Worm (Caenorhabditis elegans) whole organism, L4 larva: ENCODE measurements around the gene cyp-13A6.

Experiments
- F37D6.2 ChIP-seq: sonication (generic microtip); optimal IDR thresholded peaks from 2 replicates; lab custom pipeline; 2016; ENCODE audit warnings: mild to moderate bottlenecking, missing genetic modification characterization, missing compliant biosample characterization
- R02D3.7 ChIP-seq: fragments of 150-350 bp; sonication (generic microtip); optimal IDR thresholded peaks from 3 replicates; lab custom pipeline; 2014; ENCODE audit warnings: missing biosample characterization, missing genetic modification characterization
- attf-4 ChIP-seq: sonication (generic microtip); optimal IDR thresholded peaks from 3 replicates; lab custom pipeline; 2017; ENCODE audit warnings: missing biosample characterization, missing genetic modification characterization
- ceh-82 ChIP-seq: sonication (generic microtip); optimal IDR thresholded peaks from 2 replicates; lab custom pipeline; 2017; ENCODE audit warnings: missing biosample characterization, missing genetic modification characterization
- dmd-6 ChIP-seq: fragments of 200-800 bp; sonication (Bioruptor generic); IDR thresholded peaks from 2 replicates; pipeline ENCODE4 v1.3.6; 2022; ENCODE audit warnings: missing genetic modification reagents, missing genetic modification characterization, missing compliant biosample characterization
- dpl-1 ChIP-seq: fragments of 150-350 bp; optimal IDR thresholded peaks from 2 replicates; lab custom pipeline; 2014; ENCODE audit warnings: missing biosample characterization, missing genetic modification reagents, missing genetic modification characterization
- dve-1 ChIP-seq: sonication (generic microtip); optimal IDR thresholded peaks from 2 replicates; lab custom pipeline; 2017; ENCODE audit warnings: antibody characterized with exemption, mild to moderate bottlenecking, missing genetic modification characterization, missing compliant biosample characterization; ENCODE audit not compliant: insufficient read depth
- egl-43 ChIP-seq: fragments of 200-800 bp; sonication (Bioruptor generic); IDR thresholded peaks from 2 replicates; pipeline ENCODE4 v1.3.6; 2022; ENCODE audit warnings: missing genetic modification reagents, missing genetic modification characterization, missing compliant biosample characterization
- gei-8 ChIP-seq: fragments of 200-800 bp; sonication (Bioruptor generic); optimal IDR thresholded peaks from 2 replicates; lab custom pipeline; 2018; ENCODE audit warnings: mild to moderate bottlenecking, missing genetic modification characterization, missing compliant biosample characterization
- hif-1 ChIP-seq, 2 experiments: sonication (generic microtip); optimal IDR thresholded peaks; 2 replicates each; lab custom pipeline; 2016 to 2017; ENCODE audit warnings: missing compliant biosample characterization in 2 of 2, missing genetic modification characterization in 2 of 2, missing genetic modification reagents in 2 of 2, missing genotype in 2 of 2, mild to moderate bottlenecking in 1 of 2
- hlh-11 ChIP-seq: fragments of 200-800 bp; sonication (Bioruptor generic); optimal IDR thresholded peaks from 2 replicates; lab custom pipeline; 2018; ENCODE audit warnings: mild to moderate bottlenecking, missing genetic modification characterization, missing compliant biosample characterization
- hlh-30 ChIP-seq: sonication (generic microtip); optimal IDR thresholded peaks from 2 replicates; lab custom pipeline; 2017; ENCODE audit warnings: antibody characterized with exemption, mild to moderate bottlenecking, missing genetic modification characterization, missing compliant biosample characterization; ENCODE audit not compliant: insufficient read depth
- lim-7 ChIP-seq: fragments of 200-800 bp; sonication (Bioruptor generic); IDR thresholded peaks from 2 replicates; pipeline ENCODE4 v1.3.6; 2022; ENCODE audit warnings: missing genetic modification characterization, missing compliant biosample characterization
- lin-1 ChIP-seq: fragments of 200-800 bp; sonication (Bioruptor generic); IDR thresholded peaks from 2 replicates; pipeline ENCODE4 v1.3.6; 2022; ENCODE audit warnings: missing genetic modification reagents, missing genetic modification characterization, missing compliant biosample characterization
- lin-13 ChIP-seq: fragments of 150-350 bp; optimal IDR thresholded peaks from 2 replicates; lab custom pipeline; 2014; ENCODE audit warnings: missing biosample characterization, missing genetic modification reagents, missing genetic modification characterization
- lin-15B ChIP-seq: fragments of 150-350 bp; sonication (generic microtip); optimal IDR thresholded peaks from 3 replicates; lab custom pipeline; 2014; ENCODE audit warnings: missing biosample characterization, missing genetic modification characterization
- lin-39 ChIP-seq: fragments of 150-350 bp; optimal IDR thresholded peaks from 2 replicates; lab custom pipeline; 2014; ENCODE audit warnings: missing biosample characterization, missing genetic modification reagents, missing genetic modification characterization
- lir-3 ChIP-seq: sonication (generic microtip); optimal IDR thresholded peaks from 2 replicates; lab custom pipeline; 2016; ENCODE audit warnings: mild to moderate bottlenecking, missing genetic modification characterization, missing compliant biosample characterization
- mdt-29 ChIP-seq: fragments of 200-800 bp; sonication (Bioruptor generic); IDR thresholded peaks from 2 replicates; pipeline ENCODE4 v1.3.6; 2022; ENCODE audit warnings: missing genetic modification reagents, missing genetic modification characterization, missing compliant biosample characterization
- mep-1 ChIP-seq: fragments of 150-350 bp; sonication (generic microtip); optimal IDR thresholded peaks from 3 replicates; lab custom pipeline; 2014; ENCODE audit warnings: missing biosample characterization, missing genetic modification characterization
- nhr-10 ChIP-seq: fragments of 150-350 bp; optimal IDR thresholded peaks from 2 replicates; lab custom pipeline; 2014; ENCODE audit warnings: missing biosample characterization, missing genetic modification characterization
- nhr-102 ChIP-seq: sonication (generic microtip); optimal IDR thresholded peaks from 2 replicates; lab custom pipeline; 2016; ENCODE audit warnings: mild to moderate bottlenecking, missing genetic modification characterization, moderate library complexity, missing compliant biosample characterization
- nhr-25 ChIP-seq: sonication (generic microtip); optimal IDR thresholded peaks from 2 replicates; lab custom pipeline; 2017; ENCODE audit warnings: missing genetic modification characterization, mild to moderate bottlenecking, missing compliant biosample characterization, antibody characterized with exemption, moderate library complexity, borderline replicate concordance; ENCODE audit not compliant: insufficient read depth
- nhr-28 ChIP-seq: fragments of 150-350 bp; optimal IDR thresholded peaks from 2 replicates; lab custom pipeline; 2014; ENCODE audit warnings: missing biosample characterization, missing genetic modification characterization
- nhr-41 ChIP-seq: fragments of 200-800 bp; sonication (Bioruptor generic); IDR thresholded peaks from 2 replicates; pipeline ENCODE4 v1.3.6; 2022; ENCODE audit warnings: missing genetic modification reagents, missing genetic modification characterization, missing compliant biosample characterization
- nhr-48 ChIP-seq: sonication (generic microtip); optimal IDR thresholded peaks from 2 replicates; lab custom pipeline; 2016; ENCODE audit warnings: mild to moderate bottlenecking, missing genetic modification characterization, missing compliant biosample characterization
- nhr-77 ChIP-seq: fragments of 150-350 bp; optimal IDR thresholded peaks from 2 replicates; lab custom pipeline; 2014; ENCODE audit warnings: missing biosample characterization, missing genetic modification characterization
- pha-4 ChIP-seq, 2 experiments: fragments of 150-350 bp in 1 of 2; fragments of 200-800 bp in 1 of 2; sonication (Bioruptor generic) in 1 of 2; IDR thresholded peaks in 1 of 2; optimal IDR thresholded peaks in 1 of 2; 2 replicates each; pipeline versions ENCODE4 v1.3.6 to Lab custom; 2014 to 2022; ENCODE audit warnings: missing genetic modification characterization in 2 of 2, missing genetic modification reagents in 2 of 2, missing biosample characterization in 1 of 2, missing compliant biosample characterization in 1 of 2
- pqm-1 ChIP-seq: sonication (generic microtip); optimal IDR thresholded peaks from 2 replicates; lab custom pipeline; 2017; ENCODE audit warnings: missing biosample characterization, missing genetic modification characterization
- sdz-12 ChIP-seq: fragments of 200-800 bp; sonication (Bioruptor generic); optimal IDR thresholded peaks from 2 replicates; lab custom pipeline; 2018; ENCODE audit warnings: mild to moderate bottlenecking, missing genetic modification characterization, missing compliant biosample characterization
- set-16 ChIP-seq: fragments of 200-800 bp; sonication (Bioruptor generic); IDR thresholded peaks from 2 replicates; pipeline ENCODE4 v1.3.6; 2022; ENCODE audit warnings: missing genetic modification reagents, missing genetic modification characterization, missing compliant biosample characterization
- tra-1 ChIP-seq: fragments of 200-800 bp; sonication (Bioruptor generic); IDR thresholded peaks from 2 replicates; pipeline ENCODE4 v1.3.6; 2022; ENCODE audit warnings: missing genetic modification reagents, missing genetic modification characterization, missing compliant biosample characterization
- unc-130 ChIP-seq: sonication (generic microtip); optimal IDR thresholded peaks from 2 replicates; lab custom pipeline; 2016; ENCODE audit warnings: missing genetic modification reagents, missing genetic modification characterization, missing compliant biosample characterization
- unc-62 ChIP-seq, 3 experiments: fragments of 150-350 bp in 1 of 3; sonication (generic microtip); optimal IDR thresholded peaks in 2 of 3; peaks in 1 of 3; 1 replicate in 1 of 3; 2 replicates in 2 of 3; lab custom pipeline; 2014 to 2017; ENCODE audit warnings: missing biosample characterization in 3 of 3, missing genetic modification characterization in 3 of 3, missing genetic modification reagents in 3 of 3, missing genotype in 1 of 3
- vab-7 ChIP-seq: fragments of 200-800 bp; sonication (Bioruptor generic); IDR thresholded peaks from 2 replicates; pipeline ENCODE4 v1.3.6; 2022; ENCODE audit warnings: missing genetic modification reagents, missing genetic modification characterization, missing compliant biosample characterization
- zag-1 ChIP-seq: fragments of 150-350 bp; optimal IDR thresholded peaks from 2 replicates; lab custom pipeline; 2014; ENCODE audit warnings: missing biosample characterization, missing genetic modification characterization

The cyp-13A6 gene

DNA sequence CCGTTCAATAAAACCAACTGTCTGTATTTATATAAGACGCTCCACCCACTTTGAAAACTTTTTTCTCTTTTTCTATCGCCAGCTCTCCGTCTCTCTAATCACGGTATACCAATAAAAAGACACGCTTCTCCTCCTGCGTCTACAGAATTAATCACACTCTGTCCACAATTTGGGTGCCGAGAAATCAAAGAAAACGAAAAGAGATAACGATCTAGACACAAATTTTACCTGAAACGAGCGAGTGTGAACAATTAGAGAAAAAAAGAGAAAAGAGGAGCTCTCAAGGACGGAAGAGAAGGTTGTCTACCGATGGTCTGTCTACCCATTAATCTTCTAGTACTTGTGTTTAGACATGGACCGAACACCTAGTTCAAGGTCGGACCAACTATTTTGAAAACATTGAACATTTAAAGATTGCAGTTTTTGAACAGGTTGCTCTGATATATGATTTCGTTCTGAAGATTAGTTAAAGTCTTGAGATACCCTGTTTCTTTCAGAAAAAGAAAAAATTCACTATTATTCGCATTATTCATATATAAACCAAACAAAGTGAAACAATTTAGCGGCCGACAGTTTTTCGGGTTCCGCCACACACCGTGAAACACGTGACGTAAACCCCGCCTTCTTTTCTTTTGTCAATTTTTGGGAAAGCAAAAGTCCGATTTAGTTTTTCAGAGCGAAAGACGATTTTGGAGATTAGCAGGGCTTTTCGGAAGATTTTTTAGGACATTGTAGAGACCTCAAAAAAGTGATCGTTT is 15.0 kb downstream of the cyp-13A6 start, which contains the start of gene cyp-13A2 (continued):
- TF ChIP-seq sdz-12 (GFP tag; lab: Kevin White, UChicago) = no peak
- TF ChIP-seq nhr-48 (tag; lab: Kevin White, UChicago) = peak; percentile 29
- no peak for TF ChIP-seq lir-3 (tag; lab: Kevin White, UChicago)
- TF ChIP-seq mep-1 (tag; lab: Kevin White, UChicago) = peak; percentile 58
- TF ChIP-seq vab-7 (GFP tag; lab: Robert Waterston, UW) = no peak
- peak; percentile 57 for TF ChIP-seq nhr-10 (tag; lab: Kevin White, UChicago)
- peak; percentile 15 for TF ChIP-seq nhr-77
- no peak for TF ChIP-seq ceh-82
- TF ChIP-seq nhr-102 (tag; lab: Kevin White, UChicago) = peak; percentile 68
- TF ChIP-seq tra-1 = peak; percentile 27; the same call in 1 of the 2 replicates
- TF ChIP-seq hlh-30 (tag; lab: Kevin White, UChicago) = peak; percentile 24
- peak; percentile 86 for TF ChIP-seq nhr-28
- 0 out of 2 replicates have a peak, but pooled peaks have one; percentile 13 for TF ChIP-seq pha-4 (GFP tag; IDR thresholded peaks at IDR 0.05; lab: Robert Waterston, UW)
- peak; percentile 34 for TF ChIP-seq pha-4 (tag; optimal IDR thresholded peaks at IDR 0.05; lab: Kevin White, UChicago)
- no peak for TF ChIP-seq egl-43 (GFP tag; lab: Robert Waterston, UW)
- TF ChIP-seq unc-62 (GFP tag; optimal IDR thresholded peaks at IDR 0.05 in 1 of 2; lab: Kevin White, UChicago) = peak in 1 of 2 experiments; percentile 91
- no peak for TF ChIP-seq unc-62 (tag; optimal IDR thresholded peaks at IDR 0.05; lab: Kevin White, UChicago)
- TF ChIP-seq attf-4 (tag; lab: Kevin White, UChicago) = no peak
- peak; percentile 5 for TF ChIP-seq lin-13
- no peak for TF ChIP-seq R02D3.7 (tag; lab: Kevin White, UChicago)
- TF ChIP-seq set-16 (GFP tag; lab: Robert Waterston, UW) = no peak
- peak; percentile 46 for TF ChIP-seq pqm-1 (tag; lab: Kevin White, UChicago)
- no peak for TF ChIP-seq gei-8

- TF ChIP-seq lin-15B (tag; lab: Kevin White, UChicago) (no peak), nhr-25 (tag; lab: Kevin White, UChicago) (peak; percentile 14), F37D6.2 (tag; lab: Kevin White, UChicago) (no peak), dpl-1 (GFP tag; lab: Kevin White, UChicago) (no peak)
Measured at ce11 chrII:9786215-9786614, 16.4 kb downstream of the cyp-13A6 start.

ce11 chrII:9782337-9782736 is 20.3 kb downstream of the cyp-13A6 start, which contains the start of gene T10B9.14:
Gene T10B9.14, minus strand, starts transcription at chrII:9782437.
- no peak for TF ChIP-seq lin-39 (tag; lab: Kevin White, UChicago)
- no peak for TF ChIP-seq R02D3.7 (tag; lab: Kevin White, UChicago)
- no peak for TF ChIP-seq zag-1
- TF ChIP-seq lin-1 = no peak
- TF ChIP-seq hlh-30 (tag; lab: Kevin White, UChicago) = no peak
- TF ChIP-seq nhr-41 (GFP tag; lab: Robert Waterston, UW) = no peak
- no peak for TF ChIP-seq unc-130 (GFP tag; lab: Kevin White, UChicago)

ce11 chrII:9781842-9782241 is 20.8 kb downstream of the cyp-13A6 start, which contains the start of gene cyp-13A1:
Gene cyp-13A1, minus strand, starts transcription at chrII:9781997.
- TF ChIP-seq dve-1 (peak; percentile 6), pqm-1 (tag; lab: Kevin White, UChicago) (peak; percentile 27), nhr-77 (peak; percentile 27), nhr-102 (tag; lab: Kevin White, UChicago) (peak; percentile 15), lim-7 (no peak), mdt-29 (GFP tag; lab: Robert Waterston, UW) (no peak), hlh-11 (tag; lab: Kevin White, UChicago) (no peak), nhr-28 (peak; percentile 64), hif-1 (tag; optimal IDR thresholded peaks at IDR 0.05; lab: Kevin White, UChicago) (no peak), dmd-6 (GFP tag; lab: Robert Waterston, UW) (peak; percentile 67; the same call in 1 of the 2 replicates), unc-62 (GFP tag; optimal IDR thresholded peaks at IDR 0.05 in 1 of 2; lab: Kevin White, UChicago) (peak in 1 of 2 experiments; percentile 87), unc-62 (tag; optimal IDR thresholded peaks at IDR 0.05; lab: Kevin White, UChicago) (no peak)
